Worm (Caenorhabditis elegans) whole organism, late embryonic: ENCODE measurements around the gene rog-1.

Experiments used
- F13H6.1 ChIP-seq: sonication (generic microtip); optimal IDR thresholded peaks from 2 replicates; lab custom pipeline; 2016; ENCODE audit warnings: missing genetic modification characterization, missing compliant biosample characterization
- K02D7.2 ChIP-seq: sonication (generic microtip); optimal IDR thresholded peaks from 2 replicates; lab custom pipeline; 2017; ENCODE audit warnings: mild to moderate bottlenecking, missing genetic modification characterization, missing compliant biosample characterization
- K09A11.1 ChIP-seq: sonication (generic microtip); optimal IDR thresholded peaks from 2 replicates; lab custom pipeline; 2017; ENCODE audit warnings: antibody characterized with exemption, mild to moderate bottlenecking, missing genetic modification characterization, missing compliant biosample characterization; ENCODE audit not compliant: insufficient read depth
- T23F11.4 ChIP-seq: fragments of 200-800 bp; sonication (Bioruptor generic); optimal IDR thresholded peaks from 2 replicates; lab custom pipeline; 2018; ENCODE audit warnings: mild to moderate bottlenecking, missing genetic modification characterization, missing compliant biosample characterization
- Y22D7AL.16 ChIP-seq: sonication (generic microtip); optimal IDR thresholded peaks from 2 replicates; lab custom pipeline; 2016; ENCODE audit warnings: missing genetic modification characterization, missing compliant biosample characterization
- ama-1 ChIP-seq: fragments of 150-350 bp; optimal IDR thresholded peaks from 2 replicates; lab custom pipeline; 2014
- ceh-18 ChIP-seq: sonication (generic microtip); optimal IDR thresholded peaks from 2 replicates; lab custom pipeline; 2016; ENCODE audit warnings: missing genetic modification characterization, missing compliant biosample characterization
- ceh-19 ChIP-seq: fragments of 200-800 bp; sonication (Bioruptor generic); optimal IDR thresholded peaks from 2 replicates; lab custom pipeline; 2018; ENCODE audit warnings: mild to moderate bottlenecking, missing genetic modification characterization, missing compliant biosample characterization
- ceh-22 ChIP-seq: sonication (generic microtip); optimal IDR thresholded peaks from 2 replicates; lab custom pipeline; 2017; ENCODE audit warnings: missing biosample characterization, missing genetic modification characterization
- ceh-24 ChIP-seq: sonication (generic microtip); optimal IDR thresholded peaks from 2 replicates; lab custom pipeline; 2016; ENCODE audit warnings: mild to moderate bottlenecking, missing genetic modification characterization, missing compliant biosample characterization
- ceh-30 ChIP-seq: fragments of 150-350 bp; optimal IDR thresholded peaks from 2 replicates; lab custom pipeline; 2014; ENCODE audit warnings: missing biosample characterization, missing genetic modification characterization
- ceh-45 ChIP-seq: fragments of 200-800 bp; sonication (Bioruptor generic); IDR thresholded peaks from 2 replicates; pipeline ENCODE4 v1.3.6; 2022; ENCODE audit warnings: missing genetic modification reagents, missing genetic modification characterization, missing compliant biosample characterization
- ceh-48 ChIP-seq: sonication (generic microtip); optimal IDR thresholded peaks from 2 replicates; lab custom pipeline; 2016; ENCODE audit warnings: missing genetic modification characterization, inconsistent platforms, missing compliant biosample characterization
- ceh-6 ChIP-seq: fragments of 200-800 bp; sonication (Bioruptor generic); optimal IDR thresholded peaks from 2 replicates; lab custom pipeline; 2018; ENCODE audit warnings: mild to moderate bottlenecking, missing genetic modification characterization, missing compliant biosample characterization
- ceh-9 ChIP-seq: sonication (generic microtip); optimal IDR thresholded peaks from 2 replicates; lab custom pipeline; 2016; ENCODE audit warnings: mild to moderate bottlenecking, missing genetic modification characterization, inconsistent platforms, missing compliant biosample characterization
- dve-1 ChIP-seq: sonication (generic microtip); optimal IDR thresholded peaks from 2 replicates; lab custom pipeline; 2017; ENCODE audit warnings: antibody characterized with exemption, mild to moderate bottlenecking, missing genetic modification characterization, missing compliant biosample characterization
- elt-2 ChIP-seq: sonication (generic microtip); optimal IDR thresholded peaks from 2 replicates; lab custom pipeline; 2016; ENCODE audit warnings: missing genetic modification reagents, missing genetic modification characterization, missing compliant biosample characterization
- ets-4 ChIP-seq: sonication (generic microtip); optimal IDR thresholded peaks from 2 replicates; lab custom pipeline; 2016; ENCODE audit warnings: missing genetic modification characterization, missing compliant biosample characterization
- fax-1 ChIP-seq: sonication (generic microtip); optimal IDR thresholded peaks from 2 replicates; lab custom pipeline; 2016; ENCODE audit warnings: missing genotype, missing genetic modification characterization, missing compliant biosample characterization
- fkh-10 ChIP-seq: fragments of 150-350 bp; optimal IDR thresholded peaks from 2 replicates; lab custom pipeline; 2014; ENCODE audit warnings: missing biosample characterization, missing genetic modification reagents, missing genetic modification characterization
- fkh-6 ChIP-seq: sonication (generic microtip); optimal IDR thresholded peaks from 2 replicates; lab custom pipeline; 2016; ENCODE audit warnings: missing genetic modification characterization, missing compliant biosample characterization
- gmeb-2 ChIP-seq: sonication (generic microtip); optimal IDR thresholded peaks from 2 replicates; lab custom pipeline; 2016; ENCODE audit warnings: missing genetic modification characterization, inconsistent platforms, missing compliant biosample characterization
- hlh-6 ChIP-seq: sonication (generic microtip); optimal IDR thresholded peaks from 2 replicates; lab custom pipeline; 2016; ENCODE audit warnings: missing genotype, missing genetic modification characterization, missing compliant biosample characterization
- hlh-8 ChIP-seq: sonication (generic microtip); optimal IDR thresholded peaks from 2 replicates; lab custom pipeline; 2016; ENCODE audit warnings: missing genotype, missing genetic modification characterization, missing compliant biosample characterization
- lim-6 ChIP-seq: sonication (generic microtip); optimal IDR thresholded peaks from 2 replicates; lab custom pipeline; 2016; ENCODE audit warnings: missing genetic modification characterization, missing compliant biosample characterization
- mec-3 ChIP-seq: sonication (generic microtip); optimal IDR thresholded peaks from 2 replicates; lab custom pipeline; 2016; ENCODE audit warnings: borderline replicate concordance, missing genetic modification characterization, missing compliant biosample characterization
- nfya-1 ChIP-seq: sonication (generic microtip); optimal IDR thresholded peaks from 2 replicates; lab custom pipeline; 2017; ENCODE audit warnings: missing genetic modification characterization, mild to moderate bottlenecking, missing compliant biosample characterization, antibody characterized with exemption, moderate library complexity
- npax-4 ChIP-seq: sonication (generic microtip); optimal IDR thresholded peaks from 2 replicates; lab custom pipeline; 2016; ENCODE audit warnings: missing genetic modification characterization, missing compliant biosample characterization
- pag-3 ChIP-seq: sonication (generic microtip); optimal IDR thresholded peaks from 2 replicates; lab custom pipeline; 2016; ENCODE audit warnings: missing compliant biosample characterization, missing genetic modification characterization, borderline replicate concordance
- pat-9 ChIP-seq: fragments of 200-800 bp; sonication (Bioruptor generic); optimal IDR thresholded peaks from 2 replicates; lab custom pipeline; 2018; ENCODE audit warnings: mild to moderate bottlenecking, missing genetic modification characterization, moderate library complexity, missing compliant biosample characterization
- pax-1 ChIP-seq: fragments of 150-350 bp; optimal IDR thresholded peaks from 2 replicates; lab custom pipeline; 2014; ENCODE audit warnings: missing biosample characterization, missing genetic modification characterization
- pha-2 ChIP-seq: sonication (generic microtip); optimal IDR thresholded peaks from 2 replicates; lab custom pipeline; 2017; ENCODE audit warnings: mild to moderate bottlenecking, missing genetic modification characterization, missing compliant biosample characterization
- pqm-1 ChIP-seq: sonication (generic microtip); optimal IDR thresholded peaks from 2 replicates; lab custom pipeline; 2016; ENCODE audit warnings: missing genetic modification characterization, missing compliant biosample characterization
- pros-1 ChIP-seq: fragments of 150-350 bp; optimal IDR thresholded peaks from 2 replicates; lab custom pipeline; 2014; ENCODE audit warnings: missing biosample characterization, missing genetic modification reagents, missing genetic modification characterization
- tbx-2 ChIP-seq: sonication (generic microtip); optimal IDR thresholded peaks from 2 replicates; lab custom pipeline; 2016; ENCODE audit warnings: missing genetic modification characterization, missing compliant biosample characterization
- unc-42 ChIP-seq: sonication (generic microtip); optimal IDR thresholded peaks from 2 replicates; lab custom pipeline; 2016; ENCODE audit warnings: missing genotype, missing genetic modification characterization, missing compliant biosample characterization
- unc-86 ChIP-seq: sonication (generic microtip); optimal IDR thresholded peaks from 2 replicates; lab custom pipeline; 2016; ENCODE audit warnings: missing genetic modification characterization, missing compliant biosample characterization

Gene rog-1

DNA sequence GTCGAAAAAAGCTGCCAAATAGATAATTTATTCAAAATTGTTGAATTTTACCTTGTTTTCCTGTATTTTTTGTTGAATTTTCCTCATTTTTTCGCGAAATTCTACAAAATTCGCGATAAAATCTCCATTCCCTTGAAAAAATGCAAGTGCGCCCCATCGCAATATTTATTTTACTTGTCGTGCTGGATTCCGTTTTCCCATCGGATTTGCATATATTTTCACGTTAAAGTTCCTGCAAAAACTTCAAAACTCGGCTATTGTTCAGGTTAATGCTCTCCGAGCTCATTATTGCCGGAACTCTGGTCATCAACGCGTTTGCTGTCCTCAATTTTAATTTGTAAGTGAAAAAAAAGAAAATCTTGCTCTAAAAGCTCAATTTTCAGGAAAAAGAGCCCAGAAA, 28.3 kb upstream of the rog-1 start, which contains the start of the genes Y51H7C.41 and cogc-4:
TSS of gene Y51H7C.41 (plus strand) at position 266 of the 400 bp plus-strand sequence.
TSS of gene cogc-4 (plus strand) at position 386 of the 400 bp plus-strand sequence.
- TF ChIP-seq hlh-6 (tag; lab: Kevin White, UChicago) (no peak), pha-2 (tag; lab: Kevin White, UChicago) (no peak), fkh-6 (no peak), ceh-19 (GFP tag; lab: Kevin White, UChicago) (no peak), ceh-30 (tag; lab: Kevin White, UChicago) (no peak), ceh-6 (no peak), ets-4 (tag; lab: Kevin White, UChicago) (no peak), K02D7.2 (tag; lab: Kevin White, UChicago) (no peak), ceh-22 (tag; lab: Kevin White, UChicago) (no peak), npax-4 (tag; lab: Kevin White, UChicago) (no peak), lim-6 (tag; lab: Kevin White, UChicago) (no peak), gmeb-2 (tag; lab: Kevin White, UChicago) (no peak), tbx-2 (tag; lab: Kevin White, UChicago) (no peak), fkh-10 (GFP tag; lab: Kevin White, UChicago) (no peak), pat-9 (tag; lab: Kevin White, UChicago) (no peak), F13H6.1 (tag; lab: Kevin White, UChicago) (no peak)
- TF ChIP-seq, all 69 proteins: peak for 0

DNA sequence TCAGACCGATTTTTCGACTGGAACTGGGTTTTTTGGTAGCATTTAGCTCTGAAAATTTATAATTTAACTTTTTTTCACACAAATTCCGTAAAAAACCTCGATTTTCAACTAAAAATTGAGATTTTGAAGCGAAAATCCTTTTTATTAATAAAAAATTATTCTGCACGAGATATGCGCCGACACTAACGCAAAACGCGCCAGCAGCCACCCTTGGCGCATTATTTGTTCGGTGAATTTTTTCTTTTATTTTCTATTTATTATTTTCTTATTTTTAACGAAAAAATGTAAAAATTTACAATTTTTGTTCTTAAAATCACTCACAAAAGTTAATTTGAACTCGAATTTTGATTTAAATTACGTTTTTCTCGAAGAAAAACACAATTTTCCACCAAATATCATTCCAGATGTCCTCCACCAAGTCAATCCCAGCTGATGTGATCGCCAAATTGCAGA, 27.4 kb upstream of the rog-1 start, which contains the start of gene Y51H7C.7:
TSS of gene Y51H7C.7 (plus strand) at position 403 of the 453 bp plus-strand sequence.
- TF ChIP-seq gmeb-2 (tag; lab: Kevin White, UChicago) = no peak
- TF ChIP-seq fkh-10 (GFP tag; lab: Kevin White, UChicago) = no peak
- no peak for TF ChIP-seq fkh-6
- no peak for TF ChIP-seq ets-4 (tag; lab: Kevin White, UChicago)
- no peak for TF ChIP-seq elt-2 (tag; lab: Kevin White, UChicago)
- no peak for TF ChIP-seq lim-6 (tag; lab: Kevin White, UChicago)
- TF ChIP-seq unc-42 (tag; lab: Kevin White, UChicago) = no peak
- no peak for TF ChIP-seq nfya-1 (tag; lab: Kevin White, UChicago)

DNA sequence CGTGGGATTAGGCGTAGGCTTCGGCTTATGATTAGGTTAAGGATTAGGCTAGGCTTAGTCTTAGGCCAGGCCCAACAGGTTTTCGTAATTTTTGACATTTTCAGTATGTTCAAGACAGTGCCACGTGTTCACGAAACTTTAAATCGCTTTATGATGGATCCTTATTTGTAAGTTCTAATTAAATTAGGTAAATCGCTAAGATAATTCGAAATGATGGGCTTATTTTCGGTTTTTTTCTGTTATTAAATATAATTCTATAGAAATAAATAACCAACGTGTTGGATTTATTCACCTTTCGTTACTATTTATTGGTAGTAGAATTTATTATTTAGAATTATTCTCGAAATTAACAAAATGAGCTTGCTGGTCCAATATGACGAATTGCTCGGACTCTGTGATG, 26.7 kb upstream of the rog-1 start, which contains the start of gene Y51H7C.8:
TSS of gene Y51H7C.8 (plus strand) at position 301 of the 400 bp plus-strand sequence.
- no peak for TF ChIP-seq ceh-24 (tag; lab: Kevin White, UChicago)
- no peak for TF ChIP-seq fkh-6
- no peak for TF ChIP-seq unc-86 (tag; lab: Kevin White, UChicago)
- TF ChIP-seq dve-1 (tag; lab: Kevin White, UChicago) = no peak
- no peak for TF ChIP-seq pqm-1 (tag; lab: Kevin White, UChicago)
- TF ChIP-seq ceh-45 (GFP tag; lab: Robert Waterston, UW) = no peak
- no peak for TF ChIP-seq K09A11.1
- TF ChIP-seq pros-1 (tag; lab: Kevin White, UChicago) = no peak
- no peak for TF ChIP-seq F13H6.1 (tag; lab: Kevin White, UChicago)
- TF ChIP-seq ceh-6 = no peak
- no peak for TF ChIP-seq hlh-8 (tag; lab: Kevin White, UChicago)
- no peak for TF ChIP-seq ceh-18 (tag; lab: Kevin White, UChicago)
- no peak for TF ChIP-seq ama-1 (lab: Kevin White, UChicago)
- TF ChIP-seq, all 69 proteins: peak for 0

DNA sequence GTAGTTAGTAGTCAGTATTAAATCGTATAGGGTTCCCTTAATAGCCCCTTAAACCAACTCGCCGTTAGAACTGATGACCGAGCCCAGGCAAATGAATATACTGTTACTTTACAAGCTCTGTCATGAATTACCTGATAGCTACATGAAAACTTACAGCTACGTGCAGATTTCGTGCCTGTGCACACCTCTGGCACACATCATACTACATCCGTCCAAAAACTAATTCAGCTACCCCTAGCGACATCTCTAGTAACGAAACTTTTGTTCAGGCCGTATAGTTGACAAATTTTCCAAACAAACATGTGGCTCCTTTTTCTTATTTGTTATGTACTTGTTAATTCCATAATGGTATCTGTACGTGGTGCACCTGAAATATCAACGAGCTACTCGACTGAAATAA, 25.3 kb upstream of the rog-1 start, which contains the start of gene F54D12.1:
TSS of gene F54D12.1 (plus strand) at position 301 of the 400 bp plus-strand sequence.
- TF ChIP-seq tbx-2 (tag; lab: Kevin White, UChicago) (no peak), Y22D7AL.16 (tag; lab: Kevin White, UChicago) (no peak), pag-3 (tag; lab: Kevin White, UChicago) (no peak), T23F11.4 (no peak), ceh-48 (tag; lab: Kevin White, UChicago) (no peak), lim-6 (tag; lab: Kevin White, UChicago) (no peak), mec-3 (tag; lab: Kevin White, UChicago) (no peak), ceh-9 (tag; lab: Kevin White, UChicago) (no peak), hlh-6 (tag; lab: Kevin White, UChicago) (no peak), pax-1 (no peak), fax-1 (tag; lab: Kevin White, UChicago) (no peak), K02D7.2 (tag; lab: Kevin White, UChicago) (no peak)
